Worm (Caenorhabditis elegans): Measurements from ENCODE around the gene lec-10.

ce11 chrV:6510622-6511021 lies 21.7 kb upstream of the lec-10 start:
- TF ChIP-seq hlh-26 (GFP tag; conservative IDR thresholded peaks at IDR 0.05) (no peak), dox-1 (GFP tag; IDR thresholded peaks at IDR 0.05) (no peak), pha-4 (tag; optimal IDR thresholded peaks at IDR 0.05) (no peak), hsf-1 (GFP tag; IDR thresholded peaks at IDR 0.05) (no peak)

All from whole organism, young adult.